Worm (Caenorhabditis elegans) whole organism, L1 larva: ENCODE measurements around the gene F21D5.4.

Experiments used
- C16A3.4 ChIP-seq: fragments of 150-350 bp; optimal IDR thresholded peaks from 2 replicates; lab custom pipeline; 2014; ENCODE audit warnings: missing biosample characterization, missing genetic modification characterization
- F16B12.6 ChIP-seq: fragments of 150-350 bp; optimal IDR thresholded peaks from 2 replicates; lab custom pipeline; 2014; ENCODE audit warnings: missing biosample characterization, missing genetic modification characterization
- Y116A8C.19 ChIP-seq: sonication (generic microtip); optimal IDR thresholded peaks from 2 replicates; lab custom pipeline; 2016; ENCODE audit warnings: missing compliant biosample characterization, missing genetic modification characterization, borderline replicate concordance
- alr-1 ChIP-seq: fragments of 200-800 bp; sonication (Bioruptor generic); optimal IDR thresholded peaks from 2 replicates; lab custom pipeline; 2018; ENCODE audit warnings: borderline replicate concordance, mild to moderate bottlenecking, missing genetic modification characterization, missing compliant biosample characterization
- ceh-63 ChIP-seq: fragments of 200-800 bp; sonication (Bioruptor generic); optimal IDR thresholded peaks from 2 replicates; lab custom pipeline; 2018; ENCODE audit warnings: mild to moderate bottlenecking, missing genetic modification characterization, missing compliant biosample characterization
- ceh-8 ChIP-seq: fragments of 200-800 bp; sonication (Bioruptor generic); optimal IDR thresholded peaks from 2 replicates; lab custom pipeline; 2018; ENCODE audit warnings: mild to moderate bottlenecking, missing genetic modification characterization, moderate library complexity, missing compliant biosample characterization
- ceh-82 ChIP-seq, 3 experiments: fragments of 150-350 bp in 1 of 3; sonication (generic microtip) in 2 of 3; optimal IDR thresholded peaks; 2 replicates each; lab custom pipeline; 2014 to 2017; ENCODE audit warnings: missing biosample characterization in 3 of 3, missing genetic modification characterization in 3 of 3
- ceh-88 ChIP-seq: fragments of 200-800 bp; sonication (Bioruptor generic); IDR thresholded peaks from 2 replicates; pipeline ENCODE4 v1.3.6; 2022; ENCODE audit warnings: missing genetic modification characterization, missing compliant biosample characterization
- dpl-1 ChIP-seq, 3 experiments: fragments of 150-350 bp in 2 of 3; sonication (generic microtip) in 1 of 3; optimal IDR thresholded peaks; 2 replicates each; lab custom pipeline; 2014 to 2017; ENCODE audit warnings: missing biosample characterization in 3 of 3, missing genetic modification characterization in 3 of 3, missing genetic modification reagents in 3 of 3
- dsc-1 ChIP-seq: sonication (generic microtip); optimal IDR thresholded peaks from 2 replicates; lab custom pipeline; 2016; ENCODE audit warnings: mild to moderate bottlenecking, missing genetic modification characterization, missing compliant biosample characterization
- efl-1 ChIP-seq, 4 experiments: fragments of 150-350 bp; optimal IDR thresholded peaks in 3 of 4; peaks in 1 of 4; 1 replicate in 1 of 4; 2 replicates in 3 of 4; lab custom pipeline; 2014; ENCODE audit warnings: missing biosample characterization in 2 of 4, missing genetic modification characterization in 2 of 4, missing genetic modification reagents in 2 of 4
- efl-3 ChIP-seq: fragments of 200-800 bp; sonication (Bioruptor generic); optimal IDR thresholded peaks from 2 replicates; lab custom pipeline; 2018; ENCODE audit warnings: mild to moderate bottlenecking, missing genetic modification characterization, missing compliant biosample characterization
- elt-2 ChIP-seq: sonication (generic microtip); optimal IDR thresholded peaks from 2 replicates; lab custom pipeline; 2016; ENCODE audit warnings: missing genetic modification characterization, mild to moderate bottlenecking, inconsistent platforms, missing compliant biosample characterization, missing genetic modification reagents
- fkh-4 ChIP-seq: sonication (generic microtip); optimal IDR thresholded peaks from 2 replicates; lab custom pipeline; 2016; ENCODE audit warnings: missing compliant biosample characterization, missing genetic modification characterization, borderline replicate concordance
- fkh-8 ChIP-seq: sonication (generic microtip); optimal IDR thresholded peaks from 2 replicates; lab custom pipeline; 2016; ENCODE audit warnings: mild to moderate bottlenecking, missing genetic modification characterization, missing compliant biosample characterization
- fos-1 ChIP-seq: fragments of 150-350 bp; optimal IDR thresholded peaks from 2 replicates; lab custom pipeline; 2014; ENCODE audit warnings: missing biosample characterization, missing genetic modification characterization
- grh-1 ChIP-seq: fragments of 200-800 bp; sonication (Bioruptor generic); IDR thresholded peaks from 2 replicates; pipeline ENCODE4 v1.3.6; 2022; ENCODE audit warnings: missing genetic modification reagents, missing genetic modification characterization, missing compliant biosample characterization
- hpl-2 ChIP-seq: fragments of 150-350 bp; optimal IDR thresholded peaks from 2 replicates; lab custom pipeline; 2014; ENCODE audit warnings: missing biosample characterization, missing genetic modification reagents, missing genetic modification characterization
- irx-1 ChIP-seq: sonication (generic microtip); optimal IDR thresholded peaks from 2 replicates; lab custom pipeline; 2016; ENCODE audit warnings: missing genetic modification characterization, missing compliant biosample characterization
- lin-14 ChIP-seq: fragments of 200-800 bp; sonication (Bioruptor generic); optimal IDR thresholded peaks from 2 replicates; lab custom pipeline; 2018; ENCODE audit warnings: mild to moderate bottlenecking, missing genetic modification characterization, moderate library complexity, missing compliant biosample characterization
- lsy-2 ChIP-seq, 2 experiments: fragments of 150-350 bp; optimal IDR thresholded peaks; 2 replicates each; lab custom pipeline; 2014; ENCODE audit warnings: missing biosample characterization in 2 of 2, missing genetic modification characterization in 2 of 2
- mef-2 ChIP-seq: fragments of 150-350 bp; optimal IDR thresholded peaks from 2 replicates; lab custom pipeline; 2014; ENCODE audit warnings: missing biosample characterization, missing genetic modification characterization
- mep-1 ChIP-seq: fragments of 150-350 bp; optimal IDR thresholded peaks from 2 replicates; lab custom pipeline; 2014; ENCODE audit warnings: missing biosample characterization, missing genetic modification characterization
- nhr-19 ChIP-seq: fragments of 200-800 bp; sonication (Bioruptor generic); conservative IDR thresholded peaks from 2 replicates; pipeline ENCODE4 v1.3.6; 2022; ENCODE audit warnings: missing genetic modification characterization, missing compliant biosample characterization
- nhr-20 ChIP-seq: sonication (generic microtip); optimal IDR thresholded peaks from 2 replicates; lab custom pipeline; 2016; ENCODE audit warnings: mild to moderate bottlenecking, missing genetic modification characterization, missing compliant biosample characterization
- nhr-237 ChIP-seq: fragments of 150-350 bp; optimal IDR thresholded peaks from 2 replicates; lab custom pipeline; 2014; ENCODE audit warnings: missing biosample characterization, missing genetic modification characterization
- nhr-28 ChIP-seq: fragments of 150-350 bp; optimal IDR thresholded peaks from 2 replicates; lab custom pipeline; 2014; ENCODE audit warnings: missing biosample characterization, missing genetic modification characterization
- nhr-47 ChIP-seq: sonication (generic microtip); optimal IDR thresholded peaks from 2 replicates; lab custom pipeline; 2016; ENCODE audit warnings: mild to moderate bottlenecking, missing genetic modification characterization, moderate library complexity, missing compliant biosample characterization
- nhr-77 ChIP-seq: fragments of 150-350 bp; optimal IDR thresholded peaks from 2 replicates; lab custom pipeline; 2014; ENCODE audit warnings: missing biosample characterization, missing genetic modification characterization
- nhr-84 ChIP-seq: sonication (generic microtip); optimal IDR thresholded peaks from 2 replicates; lab custom pipeline; 2017; ENCODE audit warnings: missing biosample characterization, missing genetic modification characterization
- nhr-85 ChIP-seq: sonication (generic microtip); peaks from one replicate; lab custom pipeline; 2016; ENCODE audit warnings: missing genetic modification characterization, inconsistent platforms, missing compliant biosample characterization
- pqm-1 ChIP-seq: sonication (generic microtip); optimal IDR thresholded peaks from 3 replicates; lab custom pipeline; 2017; ENCODE audit warnings: missing biosample characterization, missing genetic modification characterization
- rnt-1 ChIP-seq: sonication (generic microtip); optimal IDR thresholded peaks from 2 replicates; lab custom pipeline; 2016; ENCODE audit warnings: mild to moderate bottlenecking, missing genetic modification characterization, moderate library complexity, missing compliant biosample characterization
- skn-1 ChIP-seq: fragments of 150-350 bp; optimal IDR thresholded peaks from 2 replicates; lab custom pipeline; 2014; ENCODE audit warnings: missing biosample characterization, missing genetic modification characterization
- snu-23 ChIP-seq: sonication (generic microtip); optimal IDR thresholded peaks from 2 replicates; lab custom pipeline; 2016; ENCODE audit warnings: missing genetic modification characterization, missing compliant biosample characterization
- sox-4 ChIP-seq: sonication (generic microtip); optimal IDR thresholded peaks from 2 replicates; lab custom pipeline; 2016; ENCODE audit warnings: missing genetic modification characterization, missing compliant biosample characterization
- sptf-1 ChIP-seq: fragments of 150-350 bp; optimal IDR thresholded peaks from 2 replicates; lab custom pipeline; 2014; ENCODE audit warnings: missing biosample characterization, missing genetic modification characterization
- unc-130 ChIP-seq: fragments of 150-350 bp; optimal IDR thresholded peaks from 2 replicates; lab custom pipeline; 2017; ENCODE audit warnings: missing biosample characterization, missing genetic modification characterization, inconsistent platforms
- unc-30 ChIP-seq: sonication (generic microtip); optimal IDR thresholded peaks from 2 replicates; lab custom pipeline; 2017; ENCODE audit warnings: missing biosample characterization, missing genetic modification characterization
- unc-86 ChIP-seq: sonication (generic microtip); optimal IDR thresholded peaks from 2 replicates; lab custom pipeline; 2016; ENCODE audit warnings: missing genetic modification characterization, missing compliant biosample characterization
- unc-98 ChIP-seq: fragments of 200-800 bp; sonication (Bioruptor generic); IDR thresholded peaks from 2 replicates; pipeline ENCODE4 v1.3.6; 2022; ENCODE audit warnings: missing genetic modification characterization, missing compliant biosample characterization
- xbp-1 ChIP-seq: sonication (generic microtip); optimal IDR thresholded peaks from 2 replicates; lab custom pipeline; 2016; ENCODE audit warnings: missing genetic modification characterization, missing compliant biosample characterization
- zip-4 ChIP-seq: fragments of 200-800 bp; sonication (Bioruptor generic); optimal IDR thresholded peaks from 2 replicates; lab custom pipeline; 2018; ENCODE audit warnings: mild to moderate bottlenecking, missing genetic modification characterization, moderate library complexity, missing compliant biosample characterization

The F21D5.4 gene

ce11 chrIV:8737354-8737753 is 533 bp upstream of the F21D5.4 start (continued):
- no peak for TF ChIP-seq C16A3.4 (tag; lab: Kevin White, UChicago)
- TF ChIP-seq nhr-237 (tag; lab: Kevin White, UChicago), result no peak
- no peak for TF ChIP-seq unc-98 (GFP tag; lab: Robert Waterston, UW)
- no peak for TF ChIP-seq sptf-1
- TF ChIP-seq efl-1 (optimal IDR thresholded peaks at IDR 0.05; lab: Kevin White, UChicago), result peak; percentile 25 to 38
- TF ChIP-seq efl-1 (GFP tag; optimal IDR thresholded peaks at IDR 0.05 in 1 of 2; lab: Kevin White, UChicago), result no peak
- no peak for TF ChIP-seq elt-2 (tag; lab: Kevin White, UChicago)
- peak; percentile 72 for TF ChIP-seq nhr-85 (tag; lab: Kevin White, UChicago)
- no peak for TF ChIP-seq nhr-47 (tag; lab: Kevin White, UChicago)
- no peak for TF ChIP-seq F16B12.6
- TF ChIP-seq, all 84 proteins: peak for 5

ce11 chrIV:8739294-8739693 is 1.4 kb downstream of the F21D5.4 start, which contains the start of gene F21D5.5:
F21D5.5 (minus strand) TSS chrIV:8739394.
- no peak for TF ChIP-seq unc-130 (tag; lab: Kevin White, UChicago)
- no peak for TF ChIP-seq grh-1 (GFP tag; lab: Robert Waterston, UW)
- TF ChIP-seq C16A3.4 (tag; lab: Kevin White, UChicago), result no peak
- no peak for TF ChIP-seq sox-4 (tag; lab: Kevin White, UChicago)
- no peak for TF ChIP-seq Y116A8C.19
- no peak for TF ChIP-seq unc-98 (GFP tag; lab: Robert Waterston, UW)
- no peak for TF ChIP-seq nhr-19 (GFP tag; lab: Robert Waterston, UW)

ce11 chrIV:8739926-8740325 is 2.0 kb downstream of the F21D5.4 start, which contains the start of gene mrps-33:
mrps-33 (minus strand) TSS chrIV:8740026.
- TF ChIP-seq C16A3.4 (tag; lab: Kevin White, UChicago), result no peak
- TF ChIP-seq skn-1 (tag; lab: Kevin White, UChicago), result no peak
- no peak for TF ChIP-seq nhr-28 (tag; lab: Kevin White, UChicago)
- TF ChIP-seq mef-2, result no peak
- no peak for TF ChIP-seq hpl-2 (GFP tag; lab: Kevin White, UChicago)
- no peak for TF ChIP-seq unc-98 (GFP tag; lab: Robert Waterston, UW)

- TF ChIP-seq unc-30 (tag; lab: Kevin White, UChicago), result no peak
- no peak for TF ChIP-seq dsc-1 (tag; lab: Kevin White, UChicago)
- TF ChIP-seq unc-86 (tag; lab: Kevin White, UChicago), result no peak
- no peak for TF ChIP-seq elt-2 (tag; lab: Kevin White, UChicago)
- no peak for TF ChIP-seq nhr-19 (GFP tag; lab: Robert Waterston, UW)
- TF ChIP-seq zip-4 (GFP tag; lab: Kevin White, UChicago), result no peak
- TF ChIP-seq ceh-88 (GFP tag; lab: Robert Waterston, UW), result no peak
- TF ChIP-seq pqm-1 (tag; lab: Kevin White, UChicago), result no peak
- no peak for TF ChIP-seq xbp-1
- TF ChIP-seq efl-3, result no peak
- no peak for TF ChIP-seq fkh-4
- no peak for TF ChIP-seq irx-1 (tag; lab: Kevin White, UChicago)
Measured at ce11 chrIV:8740952-8741438, 3.1 kb downstream of the F21D5.4 start, which contains the start of gene F21D5.6. F21D5.6 (minus strand) TSS chrIV:8741388.

- TF ChIP-seq elt-2 (tag; lab: Kevin White, UChicago) (peak; percentile 81), ceh-63 (no peak), sptf-1 (no peak), ceh-88 (GFP tag; lab: Robert Waterston, UW) (peak; percentile 36; the same call in 1 of the 2 replicates), fos-1 (peak; percentile 58), fkh-8 (tag; lab: Kevin White, UChicago) (peak; percentile 46), mep-1 (peak; percentile 90), alr-1 (tag; lab: Kevin White, UChicago) (no peak), nhr-84 (tag; lab: Kevin White, UChicago) (no peak), nhr-20 (tag; lab: Kevin White, UChicago) (peak; percentile 83), F16B12.6 (peak; percentile 51), dpl-1 (GFP tag; optimal IDR thresholded peaks at IDR 0.05; lab: Kevin White, UChicago) (peak; percentile 81 to 88 (median 87)), nhr-77 (tag; lab: Kevin White, UChicago) (peak; percentile 56), ceh-8 (GFP tag; lab: Kevin White, UChicago) (no peak), rnt-1 (peak; percentile 87), lin-14 (GFP tag; lab: Kevin White, UChicago) (peak; percentile 87), ceh-82 (tag; optimal IDR thresholded peaks at IDR 0.05; lab: Kevin White, UChicago) (peak; percentile 70 to 79 (median 73)), snu-23 (GFP tag; lab: Kevin White, UChicago) (peak; percentile 87), lsy-2 (tag; optimal IDR thresholded peaks at IDR 0.05; lab: Kevin White, UChicago) (peak; percentile 86 to 88)
Measured at ce11 chrIV:8743654-8744332, 5.9 kb downstream of the F21D5.4 start, which contains the start of gene F21D5.7. F21D5.7 (minus strand) TSS chrIV:8743704.
